Fruit fly (Drosophila melanogaster) whole organism, wandering third instar larva: ENCODE measurements around the gene CG46465.

Experiments used
- Abd-B ChIP-seq: fragments of >200 bp; optimal IDR thresholded peaks from 2 replicates; lab custom pipeline; 2017; ENCODE audit warnings: missing biosample characterization, missing genetic modification characterization
- CG9705 ChIP-seq: fragments of 200-800 bp; sonication (Bioruptor generic); optimal IDR thresholded peaks from 2 replicates; lab custom pipeline; 2018; ENCODE audit warnings: missing biosample characterization, mild to moderate bottlenecking, missing genetic modification characterization
- CrebA ChIP-seq: fragments of 200-800 bp; sonication (Bioruptor generic); optimal IDR thresholded peaks from 2 replicates; lab custom pipeline; 2016; ENCODE audit warnings: missing biosample characterization, mild to moderate bottlenecking, missing genetic modification characterization, borderline replicate concordance
- Dif ChIP-seq: fragments of 200-275, 200-300 bp; sonication (Bioruptor generic); optimal IDR thresholded peaks from 2 replicates; lab custom pipeline; 2018; ENCODE audit warnings: missing biosample characterization, missing genetic modification characterization; ENCODE audit not compliant: partially characterized antibody
- GATAd ChIP-seq: sonication (Bioruptor generic); optimal IDR thresholded peaks from 2 replicates; lab custom pipeline; 2016; ENCODE audit warnings: missing biosample characterization, missing genetic modification characterization
- HLH106 ChIP-seq: fragments of 200-800 bp; optimal IDR thresholded peaks from 3 replicates; lab custom pipeline; 2019; ENCODE audit warnings: missing biosample characterization, mild to moderate bottlenecking, missing genetic modification characterization, moderate library complexity
- Hnf4 ChIP-seq: fragments of 200-800 bp; sonication (Bioruptor generic); optimal IDR thresholded peaks from 2 replicates; lab custom pipeline; 2016; ENCODE audit warnings: missing biosample characterization, mild to moderate bottlenecking, missing genetic modification characterization
- Hr78 ChIP-seq: fragments of >200 bp; optimal IDR thresholded peaks from 2 replicates; lab custom pipeline; 2017; ENCODE audit warnings: missing biosample characterization, missing genetic modification characterization
- Hr83 ChIP-seq: fragments of 200-300 bp; sonication (Bioruptor generic); optimal IDR thresholded peaks from 2 replicates; lab custom pipeline; 2016; ENCODE audit warnings: missing biosample characterization, mild to moderate bottlenecking, missing genetic modification characterization, moderate library complexity; ENCODE audit not compliant: poor library complexity, severe bottlenecking
- Jra ChIP-seq: sonication (Bioruptor generic); optimal IDR thresholded peaks from 2 replicates; lab custom pipeline; 2016; ENCODE audit warnings: missing biosample characterization, missing genetic modification characterization
- Mio ChIP-seq: sonication (Bioruptor generic); optimal IDR thresholded peaks from 2 replicates; lab custom pipeline; 2016; ENCODE audit warnings: missing biosample characterization, missing genetic modification characterization
- Myc ChIP-seq: fragments of >200 bp; optimal IDR thresholded peaks from 2 replicates; lab custom pipeline; 2017
- N ChIP-seq: fragments of >200 bp; optimal IDR thresholded peaks from 2 replicates; lab custom pipeline; 2018; ENCODE audit warnings: missing biosample characterization, missing external identifiers, missing genetic modification characterization
- OdsH ChIP-seq: fragments of 200-800 bp; sonication (Bioruptor generic); optimal IDR thresholded peaks from 2 replicates; lab custom pipeline; 2016; ENCODE audit warnings: missing biosample characterization, mild to moderate bottlenecking, missing genetic modification characterization
- Rel ChIP-seq, 2 experiments: fragments of 200-800 bp; sonication (Bioruptor generic) in 1 of 2; optimal IDR thresholded peaks; 2 replicates in 1 of 2; 3 replicates in 1 of 2; lab custom pipeline; 2016 to 2019; ENCODE audit warnings: mild to moderate bottlenecking in 2 of 2, missing biosample characterization in 2 of 2, missing genetic modification characterization in 2 of 2, moderate library complexity in 1 of 2
- Sp1 ChIP-seq: fragments of 200-800 bp; sonication (Bioruptor generic); optimal IDR thresholded peaks from 3 replicates; lab custom pipeline; 2019; ENCODE audit warnings: missing biosample characterization, mild to moderate bottlenecking, missing genetic modification characterization, moderate library complexity
- Vsx2 ChIP-seq: fragments of 200-300, 225-300 bp; sonication (Bioruptor generic); optimal IDR thresholded peaks from 2 replicates; lab custom pipeline; 2018; ENCODE audit warnings: missing biosample characterization, missing genetic modification characterization; ENCODE audit not compliant: partially characterized antibody
- br ChIP-seq: fragments of 200-800 bp; sonication (Bioruptor generic); optimal IDR thresholded peaks from 2 replicates; lab custom pipeline; 2016; ENCODE audit warnings: missing biosample characterization, missing genetic modification characterization
- brk ChIP-seq: fragments of 200-800 bp; sonication (Bioruptor generic); optimal IDR thresholded peaks from 2 replicates; lab custom pipeline; 2016; ENCODE audit warnings: missing biosample characterization, mild to moderate bottlenecking, missing genetic modification characterization
- dl ChIP-seq, 2 experiments: fragments of 175-275, 200-275 bp in 1 of 2; fragments of 200-275 bp in 1 of 2; sonication (Bioruptor generic); optimal IDR thresholded peaks; lab custom pipeline; 2018; ENCODE audit warnings: mild to moderate bottlenecking in 2 of 2, missing biosample characterization in 2 of 2, missing genetic modification characterization in 2 of 2, moderate library complexity in 2 of 2; ENCODE audit not compliant: partially characterized antibody in 2 of 2, insufficient read depth in 1 of 2
- dmrt93B ChIP-seq: fragments of 200-800 bp; sonication (Bioruptor generic); optimal IDR thresholded peaks from 2 replicates; lab custom pipeline; 2018; ENCODE audit warnings: missing biosample characterization, mild to moderate bottlenecking, missing genetic modification characterization
- dsf ChIP-seq: sonication (Bioruptor generic); optimal IDR thresholded peaks from 2 replicates; lab custom pipeline; 2016; ENCODE audit warnings: missing biosample characterization, missing genetic modification characterization, borderline replicate concordance
- ey ChIP-seq: fragments of 200-800 bp; sonication (Bioruptor generic); optimal IDR thresholded peaks from 2 replicates; lab custom pipeline; 2016; ENCODE audit warnings: missing biosample characterization, missing genetic modification characterization
- foxo ChIP-seq, 2 experiments: fragments of 200-800 bp; sonication (Bioruptor generic); optimal IDR thresholded peaks; 2 replicates in 1 of 2; 3 replicates in 1 of 2; lab custom pipeline; 2016 to 2017; ENCODE audit warnings: missing biosample characterization in 2 of 2, missing genetic modification characterization in 2 of 2
- fru ChIP-seq: fragments of 200-800 bp; sonication (Bioruptor generic); optimal IDR thresholded peaks from 3 replicates; lab custom pipeline; 2016; ENCODE audit warnings: missing biosample characterization, mild to moderate bottlenecking, missing genetic modification characterization
- h ChIP-seq: fragments of 200-800 bp; sonication (Bioruptor generic); optimal IDR thresholded peaks from 3 replicates; lab custom pipeline; 2016; ENCODE audit warnings: missing biosample characterization, mild to moderate bottlenecking, missing genetic modification characterization
- pan ChIP-seq: fragments of >200 bp; optimal IDR thresholded peaks from 2 replicates; lab custom pipeline; 2017
- psq ChIP-seq: fragments of 200-800 bp; sonication (Bioruptor generic); optimal IDR thresholded peaks from 3 replicates; lab custom pipeline; 2017; ENCODE audit warnings: missing biosample characterization, mild to moderate bottlenecking, missing genetic modification characterization, moderate library complexity
- rgr ChIP-seq: fragments of 200-800 bp; sonication (Bioruptor generic); optimal IDR thresholded peaks from 3 replicates; lab custom pipeline; 2016; ENCODE audit warnings: missing biosample characterization, mild to moderate bottlenecking, missing genetic modification characterization
- sv ChIP-seq: fragments of 200-800 bp; sonication (Bioruptor generic); optimal IDR thresholded peaks from 3 replicates; lab custom pipeline; 2016; ENCODE audit warnings: missing biosample characterization, missing genetic modification characterization
- tai ChIP-seq: sonication (Bioruptor generic); optimal IDR thresholded peaks from 2 replicates; lab custom pipeline; 2016; ENCODE audit warnings: missing biosample characterization, missing genetic modification characterization
- woc ChIP-seq: sonication (Bioruptor generic); optimal IDR thresholded peaks from 2 replicates; lab custom pipeline; 2016; ENCODE audit warnings: missing biosample characterization, mild to moderate bottlenecking, missing genetic modification characterization

Gene CG46465

dm6 chr2L:18966844-18967243 is 25.5 kb upstream of the CG46465 start:
- TF ChIP-seq CG9705 (peak; percentile 0), foxo (GFP tag; optimal IDR thresholded peaks at IDR 0.05; lab: Kevin White, UChicago) (peak in 1 of 2 experiments; percentile 73), psq (GFP tag; lab: Kevin White, UChicago) (peak; percentile 60), N (GFP tag; lab: Kevin White, UChicago) (no peak), Vsx2 (GFP tag; lab: Kevin White, UChicago) (no peak), h (GFP tag; lab: Kevin White, UChicago) (no peak), HLH106 (peak; percentile 80), Sp1 (GFP tag; lab: Kevin White, UChicago) (peak; percentile 73), CrebA (no peak), Abd-B (GFP tag; lab: Kevin White, UChicago) (no peak), brk (no peak), Rel (GFP tag; optimal IDR thresholded peaks at IDR 0.05; lab: Kevin White, UChicago) (no peak), Rel (tag; optimal IDR thresholded peaks at IDR 0.05; lab: Kevin White, UChicago) (peak; percentile 16), woc (GFP tag; lab: Kevin White, UChicago) (no peak), Mio (GFP tag; lab: Kevin White, UChicago) (no peak), dmrt93B (GFP tag; lab: Kevin White, UChicago) (peak; percentile 53), rgr (GFP tag; lab: Kevin White, UChicago) (peak; percentile 52), OdsH (peak; percentile 51)

dm6 chr2L:18967897-18968296 is 24.4 kb upstream of the CG46465 start:
- TF ChIP-seq HLH106 (no peak), h (GFP tag; lab: Kevin White, UChicago) (peak; percentile 3)

- peak; percentile 24 for TF ChIP-seq Hr83 (GFP tag; lab: Kevin White, UChicago)
- TF ChIP-seq Sp1 (GFP tag; lab: Kevin White, UChicago), result peak; percentile 51
- no peak for TF ChIP-seq CrebA
- TF ChIP-seq dsf (GFP tag; lab: Kevin White, UChicago), result peak; percentile 30
- peak; percentile 67 for TF ChIP-seq fru (GFP tag; lab: Kevin White, UChicago)
- TF ChIP-seq Jra, result peak; percentile 70
- peak; percentile 11 for TF ChIP-seq OdsH
- TF ChIP-seq Vsx2 (GFP tag; lab: Kevin White, UChicago), result peak; percentile 95
- TF ChIP-seq dl (GFP tag; optimal IDR thresholded peaks at IDR 0.05; lab: Kevin White, UChicago; ENCODE audit: insufficient read depth in 1 of 2, partially characterized antibody in 2 of 2), result no peak
- peak; percentile 15 for TF ChIP-seq psq (GFP tag; lab: Kevin White, UChicago)
- TF ChIP-seq dmrt93B (GFP tag; lab: Kevin White, UChicago), result peak; percentile 16
- peak; percentile 11 for TF ChIP-seq ey
- peak; percentile 36 for TF ChIP-seq Hnf4 (GFP tag; lab: Kevin White, UChicago)
- TF ChIP-seq Abd-B (GFP tag; lab: Kevin White, UChicago), result no peak
- peak; percentile 18 for TF ChIP-seq HLH106
- no peak for TF ChIP-seq Rel (GFP tag; optimal IDR thresholded peaks at IDR 0.05; lab: Kevin White, UChicago)
- TF ChIP-seq Rel (tag; optimal IDR thresholded peaks at IDR 0.05; lab: Kevin White, UChicago), result peak; percentile 66
- peak; percentile 27 for TF ChIP-seq sv (GFP tag; lab: Kevin White, UChicago)
- peak; percentile 86 for TF ChIP-seq woc (GFP tag; lab: Kevin White, UChicago)
- TF ChIP-seq br (GFP tag; lab: Kevin White, UChicago), result peak; percentile 22
- no peak for TF ChIP-seq Mio (GFP tag; lab: Kevin White, UChicago)
- no peak for TF ChIP-seq Hr78
- no peak for TF ChIP-seq brk
- TF ChIP-seq tai (GFP tag; lab: Kevin White, UChicago), result no peak
- TF ChIP-seq h (GFP tag; lab: Kevin White, UChicago), result peak; percentile 60
- peak; percentile 29 for TF ChIP-seq CG9705
- peak; percentile 50 for TF ChIP-seq rgr (GFP tag; lab: Kevin White, UChicago)
- TF ChIP-seq Myc (lab: Kevin White, UChicago), result peak; percentile 78
- no peak for TF ChIP-seq Dif (GFP tag; lab: Kevin White, UChicago)
- no peak for TF ChIP-seq pan (lab: Kevin White, UChicago)
- peak in 1 of 2 experiments; percentile 50 for TF ChIP-seq foxo (GFP tag; optimal IDR thresholded peaks at IDR 0.05; lab: Kevin White, UChicago)
- TF ChIP-seq GATAd, result peak; percentile 58
These were observed 23.8 kb upstream of the CG46465 start, which contains the start of the genes Nak and Tango6 for dm6 chr2L:18968370-18969105. Gene Nak (minus strand): TSS chr2L:18968744. Gene Tango6 (plus strand): TSS chr2L:18969028.
